Worm (Caenorhabditis elegans) whole organism, L4 larva: Measurements from ENCODE around the gene tbx-2.
A peak's percentile ranks its signal among the peaks of the same experiment; 100 is the strongest.

Source experiments
- ama-1 ChIP-seq: fragments of 150-350 bp; optimal IDR thresholded peaks from 2 replicates; lab custom pipeline; 2014; ENCODE audit warnings: inconsistent platforms, mixed read lengths
- ces-1 ChIP-seq: fragments of 150-350 bp; sonication (generic microtip); optimal IDR thresholded peaks from 4 replicates; lab custom pipeline; 2014; ENCODE audit warnings: missing biosample characterization, missing genetic modification reagents, missing genetic modification characterization
- daf-12 ChIP-seq: fragments of 150-350 bp; optimal IDR thresholded peaks from 2 replicates; lab custom pipeline; 2014; ENCODE audit warnings: missing biosample characterization, missing genetic modification reagents, missing genetic modification characterization
- lin-13 ChIP-seq: fragments of 150-350 bp; optimal IDR thresholded peaks from 2 replicates; lab custom pipeline; 2014; ENCODE audit warnings: missing biosample characterization, missing genetic modification reagents, missing genetic modification characterization
- lir-3 ChIP-seq: sonication (generic microtip); optimal IDR thresholded peaks from 2 replicates; lab custom pipeline; 2016; ENCODE audit warnings: mild to moderate bottlenecking, missing genetic modification characterization, missing compliant biosample characterization
- nhr-237 ChIP-seq: sonication (generic microtip); optimal IDR thresholded peaks from 2 replicates; lab custom pipeline; 2017; ENCODE audit warnings: missing biosample characterization, missing genetic modification characterization
- nhr-76 ChIP-seq: fragments of 150-350 bp; optimal IDR thresholded peaks from 2 replicates; lab custom pipeline; 2014; ENCODE audit warnings: missing biosample characterization, missing genetic modification characterization
- pqm-1 ChIP-seq: sonication (generic microtip); optimal IDR thresholded peaks from 2 replicates; lab custom pipeline; 2017; ENCODE audit warnings: missing biosample characterization, missing genetic modification characterization
- spr-1 ChIP-seq: sonication (generic microtip); optimal IDR thresholded peaks from 2 replicates; lab custom pipeline; 2016; ENCODE audit warnings: mild to moderate bottlenecking, missing genetic modification characterization, missing compliant biosample characterization
- unc-62 ChIP-seq, 3 experiments: fragments of 150-350 bp in 1 of 3; sonication (generic microtip); optimal IDR thresholded peaks in 2 of 3; peaks in 1 of 3; 1 replicate in 1 of 3; 2 replicates in 2 of 3; lab custom pipeline; 2014 to 2017; ENCODE audit warnings: missing biosample characterization in 3 of 3, missing genetic modification characterization in 3 of 3, missing genetic modification reagents in 3 of 3, missing genotype in 1 of 3
- zag-1 ChIP-seq: fragments of 150-350 bp; optimal IDR thresholded peaks from 2 replicates; lab custom pipeline; 2014; ENCODE audit warnings: missing biosample characterization, missing genetic modification characterization
- ztf-11 ChIP-seq: fragments of 150-350 bp; optimal IDR thresholded peaks from 2 replicates; lab custom pipeline; 2014; ENCODE audit warnings: missing biosample characterization, missing genetic modification characterization

DNA sequence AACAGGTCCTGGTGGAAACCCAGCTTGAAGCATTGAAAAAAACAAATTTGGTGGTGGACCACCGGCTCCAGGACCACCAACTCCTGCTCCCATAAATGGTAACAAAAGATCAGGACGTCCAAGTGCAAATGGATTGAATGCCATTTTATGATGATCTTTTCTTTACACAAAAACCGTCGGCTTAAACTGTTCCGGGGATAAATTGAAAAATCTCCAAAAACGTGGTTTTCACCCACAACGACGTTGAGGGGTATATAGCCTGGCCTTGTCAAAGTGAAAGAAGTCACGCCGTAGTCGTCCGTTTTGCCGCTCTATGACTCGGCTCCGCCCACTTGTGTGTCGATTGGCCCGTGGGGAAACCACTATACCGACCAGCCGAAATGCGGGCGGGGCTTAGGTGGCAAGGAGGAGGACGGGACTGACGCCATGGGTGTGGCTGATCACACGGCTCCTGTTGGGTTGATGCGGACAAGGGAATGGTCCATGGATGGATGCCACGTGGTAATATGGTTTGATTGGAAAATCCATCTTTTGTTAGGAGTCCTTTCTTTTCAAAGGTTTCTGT, at the start of gene tbx-2:
- TF ChIP-seq ztf-11 (tag; lab: Kevin White, UChicago) (no peak), zag-1 (tag; lab: Kevin White, UChicago) (no peak), spr-1 (tag; lab: Kevin White, UChicago) (no peak), ama-1 (no peak), daf-12 (no peak), ces-1 (GFP tag; lab: Kevin White, UChicago) (no peak), unc-62 (GFP tag; optimal IDR thresholded peaks at IDR 0.05 in 1 of 2; lab: Kevin White, UChicago) (peak in 1 of 2 experiments; percentile 78), unc-62 (tag; optimal IDR thresholded peaks at IDR 0.05; lab: Kevin White, UChicago) (no peak), lin-13 (GFP tag; lab: Kevin White, UChicago) (no peak), pqm-1 (no peak), lir-3 (tag; lab: Kevin White, UChicago) (no peak), nhr-237 (no peak), nhr-76 (tag; lab: Kevin White, UChicago) (no peak)
